Fruit fly (Drosophila melanogaster) whole organism, embryonic: ENCODE data around the gene RpS17.

Experiments used
- Awh ChIP-seq: fragments of 200-800 bp; sonication (Bioruptor generic); IDR thresholded peaks from 2 replicates; pipeline ENCODE4, ENCODE4 v1.3.6; 2022; ENCODE audit warnings: missing biosample characterization, missing genetic modification characterization
- CG10321 ChIP-seq: fragments of 200-800 bp; sonication (Bioruptor generic); IDR thresholded peaks from 2 replicates; pipeline ENCODE4 v1.3.6; 2022; ENCODE audit warnings: missing biosample characterization, missing genetic modification characterization
- CG11398 ChIP-seq: fragments of 200-800 bp; sonication (Bioruptor generic); optimal IDR thresholded peaks from 2 replicates; lab custom pipeline; 2016; ENCODE audit warnings: missing biosample characterization, missing genetic modification characterization
- CG11456 ChIP-seq: fragments of 200-800 bp; sonication (Bioruptor generic); IDR thresholded peaks from 3 replicates; pipeline ENCODE4 v1.3.6; 2022; ENCODE audit warnings: missing biosample characterization, missing genetic modification characterization
- CG12104 ChIP-seq: fragments of 200-800 bp; sonication (Bioruptor generic); optimal IDR thresholded peaks from 3 replicates; lab custom pipeline; 2016; ENCODE audit warnings: missing biosample characterization, missing genetic modification characterization
- CG13123 ChIP-seq: fragments of 200-800 bp; sonication (Bioruptor generic); optimal IDR thresholded peaks from 2 replicates; lab custom pipeline; 2016; ENCODE audit warnings: missing biosample characterization, missing genetic modification characterization
- CG13296 ChIP-seq: fragments of 200-800 bp; sonication (Bioruptor generic); optimal IDR thresholded peaks from 3 replicates; lab custom pipeline; 2018; ENCODE audit warnings: missing biosample characterization, mild to moderate bottlenecking, missing genetic modification characterization
- CG13775 ChIP-seq: fragments of 200-800 bp; sonication (Bioruptor generic); optimal IDR thresholded peaks from 3 replicates; lab custom pipeline; 2017; ENCODE audit warnings: missing biosample characterization, mild to moderate bottlenecking, missing genetic modification characterization
- CG14014 ChIP-seq: fragments of 200-800 bp; sonication (Bioruptor generic); IDR thresholded peaks from 2 replicates; pipeline ENCODE4 v1.3.6; 2022; ENCODE audit warnings: missing biosample characterization, missing genetic modification characterization
- CG15011 ChIP-seq: fragments of 200-800 bp; sonication (Bioruptor generic); optimal IDR thresholded peaks from 3 replicates; lab custom pipeline; 2018; ENCODE audit warnings: missing biosample characterization, mild to moderate bottlenecking, missing genetic modification characterization
- CG15269 ChIP-seq: fragments of 200-800 bp; sonication (Bioruptor generic); optimal IDR thresholded peaks from 2 replicates; lab custom pipeline; 2018; ENCODE audit warnings: missing biosample characterization, mild to moderate bottlenecking, missing genetic modification characterization, moderate library complexity
- CG1603 ChIP-seq: fragments of 200-800 bp; sonication (Bioruptor generic); optimal IDR thresholded peaks from 2 replicates; lab custom pipeline; 2019; ENCODE audit warnings: missing biosample characterization, mild to moderate bottlenecking, missing genetic modification characterization, moderate library complexity
- CG1647 ChIP-seq: fragments of 200-800 bp; sonication (Bioruptor generic); optimal IDR thresholded peaks from 3 replicates; lab custom pipeline; 2016; ENCODE audit warnings: missing biosample characterization, missing genetic modification characterization
- CG1832 ChIP-seq: fragments of 200-800 bp; sonication (Bioruptor generic); optimal IDR thresholded peaks from 2 replicates; lab custom pipeline; 2017; ENCODE audit warnings: missing biosample characterization, mild to moderate bottlenecking, missing genetic modification characterization, inconsistent platforms
- CG18599 ChIP-seq: fragments of 200-800 bp; sonication (Bioruptor generic); optimal IDR thresholded peaks from 3 replicates; lab custom pipeline; 2017; ENCODE audit warnings: missing biosample characterization, missing genetic modification characterization, mild to moderate bottlenecking, moderate library complexity, missing genetic modification reagents
- CG18619 ChIP-seq: fragments of 200-800 bp; sonication (Bioruptor generic); optimal IDR thresholded peaks from 3 replicates; lab custom pipeline; 2017; ENCODE audit warnings: missing biosample characterization, mild to moderate bottlenecking, missing genetic modification characterization
- CG3065 ChIP-seq: fragments of 200-800 bp; sonication (Bioruptor generic); optimal IDR thresholded peaks from 2 replicates; lab custom pipeline; 2016; ENCODE audit warnings: missing biosample characterization, missing genetic modification characterization
- CG31441 ChIP-seq: fragments of 200-800 bp; sonication (Bioruptor generic); IDR thresholded peaks from 2 replicates; pipeline ENCODE4 v1.3.6; 2022; ENCODE audit warnings: missing biosample characterization, missing genetic modification characterization
- CG3281 ChIP-seq: fragments of 200-800 bp; sonication (Bioruptor generic); optimal IDR thresholded peaks from 3 replicates; lab custom pipeline; 2017; ENCODE audit warnings: missing biosample characterization, mild to moderate bottlenecking, missing genetic modification characterization
- CG33213 ChIP-seq: fragments of 200-800 bp; sonication (Bioruptor generic); optimal IDR thresholded peaks from 3 replicates; lab custom pipeline; 2016; ENCODE audit warnings: missing biosample characterization, missing genetic modification characterization
- CG5245 ChIP-seq: fragments of 200-800 bp; sonication (Bioruptor generic); optimal IDR thresholded peaks from 3 replicates; lab custom pipeline; 2016; ENCODE audit warnings: missing biosample characterization, missing genetic modification characterization
- CG7556 ChIP-seq: fragments of 200-800 bp; sonication (Bioruptor generic); optimal IDR thresholded peaks from 2 replicates; lab custom pipeline; 2017; ENCODE audit warnings: missing biosample characterization, mild to moderate bottlenecking, missing genetic modification characterization
- CG8359 ChIP-seq: fragments of 200-800 bp; sonication (Bioruptor generic); optimal IDR thresholded peaks from 2 replicates; lab custom pipeline; 2017; ENCODE audit warnings: missing biosample characterization, mild to moderate bottlenecking, missing genetic modification characterization, borderline replicate concordance
- CG8944 ChIP-seq: fragments of 200-800 bp; sonication (Bioruptor generic); optimal IDR thresholded peaks from 3 replicates; lab custom pipeline; 2016; ENCODE audit warnings: missing biosample characterization, missing genetic modification characterization
- CG9609 ChIP-seq: fragments of 200-800 bp; sonication (Bioruptor generic); optimal IDR thresholded peaks from 3 replicates; lab custom pipeline; 2016; ENCODE audit warnings: missing biosample characterization, missing genetic modification characterization
- CG9727 ChIP-seq: fragments of 200-800 bp; sonication (Bioruptor generic); optimal IDR thresholded peaks from 3 replicates; lab custom pipeline; 2017; ENCODE audit warnings: missing biosample characterization, mild to moderate bottlenecking, missing genetic modification characterization
- CkIIα-i1 ChIP-seq: fragments of 200-800 bp; sonication (Bioruptor generic); IDR thresholded peaks from 2 replicates; pipeline ENCODE4 v1.3.6; 2022; ENCODE audit warnings: missing biosample characterization, missing genetic modification characterization
- CrebB ChIP-seq: fragments of 200-800 bp; sonication (Bioruptor generic); optimal IDR thresholded peaks from 3 replicates; lab custom pipeline; 2018; ENCODE audit warnings: missing biosample characterization, mild to moderate bottlenecking, missing genetic modification characterization
- Deaf1 ChIP-seq: fragments of 200-800 bp; optimal IDR thresholded peaks from 3 replicates; lab custom pipeline; 2019; ENCODE audit warnings: missing biosample characterization, mild to moderate bottlenecking, missing genetic modification characterization, moderate library complexity
- ERR ChIP-seq: fragments of 200-800 bp; sonication (Bioruptor generic); optimal IDR thresholded peaks from 2 replicates; lab custom pipeline; 2016; ENCODE audit warnings: missing biosample characterization, missing genetic modification characterization
- Eip74EF ChIP-seq, 2 experiments: fragments of 200-800 bp in 1 of 2; fragments of >200 bp in 1 of 2; sonication (Bioruptor generic) in 1 of 2; optimal IDR thresholded peaks; 2 replicates each; lab custom pipeline; 2017 to 2019; ENCODE audit warnings: missing biosample characterization in 2 of 2, missing genetic modification characterization in 2 of 2, mild to moderate bottlenecking in 1 of 2, moderate library complexity in 1 of 2
- Meics ChIP-seq: fragments of 200-800 bp; sonication (Bioruptor generic); optimal IDR thresholded peaks from 2 replicates; lab custom pipeline; 2017; ENCODE audit warnings: missing biosample characterization, mild to moderate bottlenecking, missing genetic modification characterization
- Optix ChIP-seq: fragments of 200-800 bp; sonication (Bioruptor generic); IDR thresholded peaks from 3 replicates; pipeline ENCODE4 v1.3.6; 2022; ENCODE audit warnings: missing biosample characterization, missing genetic modification characterization
- Poxn ChIP-seq: fragments of 200-800 bp; sonication (Bioruptor generic); IDR thresholded peaks from 2 replicates; pipeline ENCODE4 v1.3.6; 2022; ENCODE audit warnings: missing biosample characterization, missing genetic modification characterization
- Rx ChIP-seq: fragments of 200-800 bp; sonication (Bioruptor generic); IDR thresholded peaks from 2 replicates; pipeline ENCODE4 v1.3.6; 2022; ENCODE audit warnings: missing biosample characterization, missing genetic modification characterization
- Xbp1 ChIP-seq: fragments of 200-800 bp; sonication (Bioruptor generic); optimal IDR thresholded peaks from 3 replicates; lab custom pipeline; 2016; ENCODE audit warnings: missing biosample characterization, mild to moderate bottlenecking, missing genetic modification characterization
- caup ChIP-seq: fragments of 200-800 bp; sonication (Bioruptor generic); optimal IDR thresholded peaks from 3 replicates; lab custom pipeline; 2017; ENCODE audit warnings: missing biosample characterization, mild to moderate bottlenecking, missing genetic modification characterization, moderate library complexity; ENCODE audit not compliant: severe bottlenecking
- crol ChIP-seq: fragments of 200-800 bp; sonication (Bioruptor generic); IDR thresholded peaks from 2 replicates; pipeline ENCODE4 v1.3.6; 2022; ENCODE audit warnings: missing biosample characterization, missing genetic modification characterization
- dati ChIP-seq: fragments of 200-800 bp; sonication (Bioruptor generic); IDR thresholded peaks from 2 replicates; pipeline ENCODE4 v1.3.6; 2022; ENCODE audit warnings: missing biosample characterization, missing genetic modification characterization
- eyg ChIP-seq: fragments of 200-800 bp; sonication (Bioruptor generic); optimal IDR thresholded peaks from 3 replicates; lab custom pipeline; 2016; ENCODE audit warnings: missing biosample characterization, missing genetic modification characterization
- grn ChIP-seq: fragments of 200-800 bp; sonication (Bioruptor generic); optimal IDR thresholded peaks from 3 replicates; lab custom pipeline; 2017; ENCODE audit warnings: missing biosample characterization, missing genetic modification characterization
- jing ChIP-seq: fragments of 200-800 bp; sonication (Bioruptor generic); optimal IDR thresholded peaks from 2 replicates; lab custom pipeline; 2018; ENCODE audit warnings: missing biosample characterization, mild to moderate bottlenecking, missing genetic modification characterization
- knrl ChIP-seq: fragments of 200-800 bp; sonication (Bioruptor generic); IDR thresholded peaks from 3 replicates; pipeline ENCODE4 v1.3.6; 2022; ENCODE audit warnings: missing biosample characterization, missing genetic modification characterization; ENCODE audit not compliant: partially characterized antibody
- luna ChIP-seq: fragments of 200-800 bp; sonication (Bioruptor generic); optimal IDR thresholded peaks from 2 replicates; lab custom pipeline; 2016; ENCODE audit warnings: missing biosample characterization, missing genetic modification characterization
- odd ChIP-seq: fragments of 200-800 bp; sonication (Bioruptor generic); optimal IDR thresholded peaks from 2 replicates; lab custom pipeline; 2017; ENCODE audit warnings: missing biosample characterization, mild to moderate bottlenecking, missing genetic modification characterization
- shn ChIP-seq: fragments of 200-800 bp; sonication (Bioruptor generic); optimal IDR thresholded peaks from 3 replicates; lab custom pipeline; 2016; ENCODE audit warnings: missing biosample characterization, missing genetic modification characterization
- sisA ChIP-seq: fragments of 200-800 bp; sonication (Bioruptor generic); IDR thresholded peaks from 2 replicates; pipeline ENCODE4 v1.3.6; 2022; ENCODE audit warnings: missing biosample characterization, missing genetic modification characterization
- usp ChIP-seq: fragments of >200 bp; optimal IDR thresholded peaks from 2 replicates; lab custom pipeline; 2017; ENCODE audit warnings: missing biosample characterization, missing genetic modification characterization
- vvl ChIP-seq: fragments of 200-800 bp; sonication (Bioruptor generic); IDR thresholded peaks from 2 replicates; pipeline ENCODE4 v1.3.6; 2022; ENCODE audit warnings: missing biosample characterization, missing genetic modification characterization
- yki ChIP-seq: fragments of >200 bp; optimal IDR thresholded peaks from 3 replicates; lab custom pipeline; 2018

The RpS17 gene

DNA sequence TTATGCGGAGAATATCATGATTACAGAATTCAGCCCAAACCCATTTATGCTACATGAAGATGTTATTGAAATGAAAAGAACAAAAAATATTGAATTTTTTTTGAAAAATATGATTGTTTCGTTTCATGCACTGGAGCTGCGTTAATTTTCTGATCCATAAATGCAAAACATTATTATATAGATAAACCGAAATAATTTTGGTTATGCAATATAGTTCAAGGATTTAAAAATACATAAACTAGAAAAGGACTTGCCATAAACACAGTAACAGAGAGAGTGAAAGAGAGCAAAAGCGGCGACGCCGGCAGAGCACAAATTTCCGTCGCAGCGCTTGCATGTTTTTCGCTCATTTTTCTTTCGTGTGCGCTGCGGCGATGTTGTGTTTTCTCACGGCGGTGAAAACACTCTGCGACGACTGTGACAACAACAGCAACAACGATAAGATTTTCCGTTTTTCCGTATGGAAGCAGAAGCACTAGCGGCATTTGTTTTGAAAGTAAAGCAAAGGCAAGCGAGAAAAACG, 32.7 kb upstream of the RpS17 start (continued):
- peak; percentile 91 for TF ChIP-seq Meics
- no peak for TF ChIP-seq CG11456 (GFP tag; lab: Robert Waterston, UW)
- TF ChIP-seq knrl (GFP tag; lab: Robert Waterston, UW) = no peak
- TF ChIP-seq CG13775 (GFP tag; lab: Kevin White, UChicago) = peak; percentile 90
- TF ChIP-seq Awh (GFP tag; lab: Robert Waterston, UW) = peak; percentile 31; the same call in 1 of the 2 replicates
- TF ChIP-seq vvl = peak; percentile 91
- TF ChIP-seq CG9609 (GFP tag; lab: Kevin White, UChicago) = peak; percentile 42
- peak; percentile 92 for TF ChIP-seq CG9727 (GFP tag; lab: Kevin White, UChicago)
- TF ChIP-seq CG14014 (GFP tag; lab: Robert Waterston, UW) = peak; percentile 78
- peak; percentile 51 for TF ChIP-seq CG8944 (GFP tag; lab: Kevin White, UChicago)
- peak; percentile 84 for TF ChIP-seq Xbp1 (GFP tag; lab: Kevin White, UChicago)
- TF ChIP-seq CG7556 (GFP tag; lab: Kevin White, UChicago) = peak; percentile 96
- peak; percentile 89 for TF ChIP-seq CG3281 (GFP tag; lab: Kevin White, UChicago)
- peak; percentile 69 for TF ChIP-seq shn (GFP tag; lab: Kevin White, UChicago)
- no peak for TF ChIP-seq Optix (GFP tag; lab: Robert Waterston, UW)
- peak; percentile 48 for TF ChIP-seq CG5245 (GFP tag; lab: Kevin White, UChicago)
- peak; percentile 48; the same call in 1 of the 2 replicates for TF ChIP-seq sisA (GFP tag; lab: Robert Waterston, UW)
- TF ChIP-seq CG1832 = no peak
- TF ChIP-seq CG12104 = peak; percentile 86
- TF ChIP-seq Poxn (GFP tag; lab: Robert Waterston, UW) = no peak
- peak; percentile 71 for TF ChIP-seq CG11398
- TF ChIP-seq CkIIα-i1 = no peak
- no peak; the same call in 1 of the 2 replicates for TF ChIP-seq dati (GFP tag; lab: Robert Waterston, UW)
- peak; percentile 79 for TF ChIP-seq caup
- peak; percentile 10; the same call in 1 of the 2 replicates for TF ChIP-seq CG10321 (GFP tag; lab: Robert Waterston, UW)
- TF ChIP-seq crol (GFP tag; lab: Robert Waterston, UW) = no peak; the same call in 1 of the 2 replicates
- TF ChIP-seq usp (GFP tag; lab: Kevin White, UChicago) = no peak
- TF ChIP-seq CG8359 (GFP tag; lab: Kevin White, UChicago) = peak; percentile 68
- peak; percentile 93 for TF ChIP-seq CG18599 (GFP tag; lab: Kevin White, UChicago)
- peak; percentile 92 for TF ChIP-seq CG31441
- TF ChIP-seq Deaf1 (tag; lab: Kevin White, UChicago) = peak; percentile 74
- no peak for TF ChIP-seq grn (GFP tag; lab: Kevin White, UChicago)
- TF ChIP-seq CG15269 (tag; lab: Kevin White, UChicago) = peak; percentile 90
- TF ChIP-seq CG1647 = peak; percentile 45
- peak; percentile 93 for TF ChIP-seq CG13296 (GFP tag; lab: Kevin White, UChicago)
- peak; percentile 67 for TF ChIP-seq CG3065 (GFP tag; lab: Kevin White, UChicago)
- TF ChIP-seq yki (lab: Kevin White, UChicago) = peak; percentile 55
- peak; percentile 91 for TF ChIP-seq odd (GFP tag; lab: Kevin White, UChicago)
- peak; percentile 61 for TF ChIP-seq CG13123 (GFP tag; lab: Kevin White, UChicago)
- peak; percentile 69 for TF ChIP-seq Rx (GFP tag; lab: Robert Waterston, UW)
- peak; percentile 36 for TF ChIP-seq luna (GFP tag; lab: Kevin White, UChicago)
- peak; percentile 20 for TF ChIP-seq eyg
- TF ChIP-seq CrebB (tag; lab: Kevin White, UChicago) = peak; percentile 80
- TF ChIP-seq CG18619 (GFP tag; lab: Kevin White, UChicago) = peak; percentile 84
- peak; percentile 24 for TF ChIP-seq jing (GFP tag; lab: Kevin White, UChicago)
- peak; percentile 80 for TF ChIP-seq CG1603 (tag; lab: Kevin White, UChicago)
- TF ChIP-seq ERR = peak; percentile 67
- TF ChIP-seq Eip74EF (GFP tag; optimal IDR thresholded peaks at IDR 0.05; lab: Kevin White, UChicago) = peak in 1 of 2 experiments; percentile 92
- TF ChIP-seq CG15011 (GFP tag; lab: Kevin White, UChicago) = peak; percentile 91
- peak; percentile 49 for TF ChIP-seq CG33213 (GFP tag; lab: Kevin White, UChicago)
